Fruit fly (Drosophila melanogaster) whole organism, embryonic: Measurements from ENCODE around the gene Takl2.

Experiments
- CG1024 ChIP-seq: fragments of 200-800 bp; sonication (Bioruptor generic); IDR thresholded peaks from 2 replicates; pipeline ENCODE4 v1.3.6; 2022; ENCODE audit warnings: missing biosample characterization, missing genetic modification characterization
- CG10366 ChIP-seq: fragments of 200-800 bp; sonication (Bioruptor generic); IDR thresholded peaks from 2 replicates; pipeline ENCODE4 v1.3.6; 2022; ENCODE audit warnings: missing biosample characterization, missing genetic modification characterization
- CG11398 ChIP-seq: fragments of 200-800 bp; sonication (Bioruptor generic); optimal IDR thresholded peaks from 2 replicates; lab custom pipeline; 2016; ENCODE audit warnings: missing biosample characterization, missing genetic modification characterization
- CG12219 ChIP-seq: fragments of 200-800 bp; sonication (Bioruptor generic); optimal IDR thresholded peaks from 3 replicates; lab custom pipeline; 2018; ENCODE audit warnings: missing biosample characterization, mild to moderate bottlenecking, missing genetic modification characterization
- CG14441 ChIP-seq: fragments of 200-800 bp; sonication (Bioruptor generic); IDR thresholded peaks from 2 replicates; pipeline ENCODE4 v1.3.6; 2022; ENCODE audit warnings: missing biosample characterization, missing genetic modification characterization
- CG14860 ChIP-seq: fragments of 200-800 bp; sonication (Bioruptor generic); IDR thresholded peaks from 3 replicates; pipeline ENCODE4 v1.3.6; 2022; ENCODE audit warnings: missing biosample characterization, missing genetic modification characterization; ENCODE audit not compliant: partially characterized antibody
- CG1529 ChIP-seq: fragments of 200-800 bp; sonication (Bioruptor generic); optimal IDR thresholded peaks from 3 replicates; lab custom pipeline; 2018; ENCODE audit warnings: missing biosample characterization, missing genetic modification characterization
- CG15601 ChIP-seq: fragments of 200-800 bp; sonication (Bioruptor generic); optimal IDR thresholded peaks from 3 replicates; lab custom pipeline; 2019; ENCODE audit warnings: missing biosample characterization, mild to moderate bottlenecking, missing genetic modification characterization, moderate library complexity
- CG18476 ChIP-seq: fragments of 200-800 bp; sonication (Bioruptor generic); optimal IDR thresholded peaks from 2 replicates; lab custom pipeline; 2016; ENCODE audit warnings: missing biosample characterization, mild to moderate bottlenecking, missing genetic modification characterization
- CG2199 ChIP-seq: fragments of 200-800 bp; sonication (Bioruptor generic); IDR thresholded peaks from 3 replicates; pipeline ENCODE4 v1.3.6; 2022; ENCODE audit warnings: missing biosample characterization, missing genetic modification characterization
- CG32532 ChIP-seq: fragments of 200-800 bp; sonication (Bioruptor generic); IDR thresholded peaks from 2 replicates; pipeline ENCODE4 v1.3.6; 2022; ENCODE audit warnings: missing biosample characterization, missing genetic modification characterization
- CG4707 ChIP-seq: fragments of 200-800 bp; sonication (Bioruptor generic); optimal IDR thresholded peaks from 2 replicates; lab custom pipeline; 2018; ENCODE audit warnings: missing biosample characterization, mild to moderate bottlenecking, missing genetic modification characterization, moderate library complexity
- CG5953 ChIP-seq: fragments of 200-800 bp; sonication (Bioruptor generic); IDR thresholded peaks from 2 replicates; pipeline ENCODE4 v1.3.6; 2022; ENCODE audit warnings: missing biosample characterization, missing genetic modification characterization
- CG7271 ChIP-seq: fragments of 200-800 bp; sonication (Bioruptor generic); optimal IDR thresholded peaks from 2 replicates; lab custom pipeline; 2018; ENCODE audit warnings: missing biosample characterization, mild to moderate bottlenecking, missing genetic modification characterization, moderate library complexity
- CG8359 ChIP-seq: fragments of 200-800 bp; sonication (Bioruptor generic); optimal IDR thresholded peaks from 2 replicates; lab custom pipeline; 2017; ENCODE audit warnings: missing biosample characterization, mild to moderate bottlenecking, missing genetic modification characterization, borderline replicate concordance
- CG8388 ChIP-seq: fragments of 200-800 bp; sonication (Bioruptor generic); optimal IDR thresholded peaks from 2 replicates; lab custom pipeline; 2019; ENCODE audit warnings: missing biosample characterization, mild to moderate bottlenecking, missing genetic modification characterization, moderate library complexity
- CG8478 ChIP-seq: fragments of >200 bp; optimal IDR thresholded peaks from 2 replicates; lab custom pipeline; 2018
- CG9797 ChIP-seq: fragments of 200-800 bp; sonication (Bioruptor generic); optimal IDR thresholded peaks from 3 replicates; lab custom pipeline; 2018; ENCODE audit warnings: missing biosample characterization, mild to moderate bottlenecking, missing genetic modification characterization
- D19B ChIP-seq: fragments of 200-800 bp; sonication (Bioruptor generic); optimal IDR thresholded peaks from 2 replicates; lab custom pipeline; 2017; ENCODE audit warnings: missing biosample characterization, mild to moderate bottlenecking, missing genetic modification characterization
- Dfd ChIP-seq, 2 experiments: fragments of >200 bp; optimal IDR thresholded peaks; 2 replicates each; lab custom pipeline; 2017; ENCODE audit warnings: missing biosample characterization in 2 of 2, missing genetic modification characterization in 2 of 2
- Dref ChIP-seq: fragments of 200-800 bp; sonication (Bioruptor generic); IDR thresholded peaks from 2 replicates; pipeline ENCODE4 v1.3.6; 2022; ENCODE audit warnings: missing biosample characterization, missing genetic modification characterization
- E2f1 ChIP-seq: fragments of 200-800 bp; sonication (Bioruptor generic); IDR thresholded peaks from 2 replicates; pipeline ENCODE4 v1.3.6; 2022; ENCODE audit warnings: missing biosample characterization, missing genetic modification characterization
- Elba2 ChIP-seq: fragments of 200-800 bp; sonication (Bioruptor generic); optimal IDR thresholded peaks from 3 replicates; lab custom pipeline; 2016; ENCODE audit warnings: missing biosample characterization, missing genetic modification characterization
- Fer3 ChIP-seq: fragments of 200-800 bp; sonication (Bioruptor generic); optimal IDR thresholded peaks from 2 replicates; lab custom pipeline; 2018; ENCODE audit warnings: missing biosample characterization, mild to moderate bottlenecking, missing genetic modification characterization, moderate library complexity
- HLHmδ ChIP-seq: fragments of 200-800 bp; sonication (Bioruptor generic); optimal IDR thresholded peaks from 2 replicates; lab custom pipeline; 2018; ENCODE audit warnings: missing biosample characterization, mild to moderate bottlenecking, missing genetic modification characterization, moderate library complexity
- Hmx ChIP-seq: fragments of 200-800 bp; sonication (Bioruptor generic); optimal IDR thresholded peaks from 2 replicates; lab custom pipeline; 2016; ENCODE audit warnings: missing biosample characterization, missing genetic modification characterization
- Myb ChIP-seq: fragments of 200-800 bp; sonication (Bioruptor generic); optimal IDR thresholded peaks from 2 replicates; lab custom pipeline; 2016; ENCODE audit warnings: missing biosample characterization, missing genetic modification characterization
- Opbp ChIP-seq: fragments of 200-800 bp; sonication (Bioruptor generic); IDR thresholded peaks from 3 replicates; pipeline ENCODE4 v1.3.6; 2022; ENCODE audit warnings: missing biosample characterization, missing genetic modification characterization; ENCODE audit not compliant: partially characterized antibody
- Pdp1 ChIP-seq, 2 experiments: fragments of 200-800 bp; sonication (Bioruptor generic); optimal IDR thresholded peaks; 3 replicates each; lab custom pipeline; 2016; ENCODE audit warnings: missing biosample characterization in 2 of 2, missing genetic modification characterization in 2 of 2, mild to moderate bottlenecking in 1 of 2, moderate library complexity in 1 of 2
- Sox102F ChIP-seq: fragments of 200-800 bp; sonication (Bioruptor generic); optimal IDR thresholded peaks from 2 replicates; lab custom pipeline; 2018; ENCODE audit warnings: missing biosample characterization, mild to moderate bottlenecking, missing genetic modification characterization, moderate library complexity
- Ssrp ChIP-seq: fragments of 200-800 bp; sonication (Bioruptor generic); optimal IDR thresholded peaks from 2 replicates; lab custom pipeline; 2018; ENCODE audit warnings: missing biosample characterization, mild to moderate bottlenecking, missing genetic modification characterization, moderate library complexity
- Vsx1 ChIP-seq: fragments of 200-800 bp; sonication (Bioruptor generic); optimal IDR thresholded peaks from 2 replicates; lab custom pipeline; 2017; ENCODE audit warnings: missing biosample characterization, mild to moderate bottlenecking, missing genetic modification characterization, missing genetic modification reagents
- abd-A ChIP-seq: fragments of 200-800 bp; sonication (Bioruptor generic); optimal IDR thresholded peaks from 3 replicates; lab custom pipeline; 2019; ENCODE audit warnings: missing biosample characterization, mild to moderate bottlenecking, missing genetic modification characterization, moderate library complexity
- bigmax ChIP-seq: fragments of 200-800 bp; sonication (Bioruptor generic); optimal IDR thresholded peaks from 2 replicates; lab custom pipeline; 2018; ENCODE audit warnings: missing biosample characterization, mild to moderate bottlenecking, missing genetic modification characterization
- bowl ChIP-seq: fragments of 200-800 bp; sonication (Bioruptor generic); IDR thresholded peaks from 2 replicates; pipeline ENCODE4 v1.3.6; 2022; ENCODE audit warnings: missing biosample characterization, missing genetic modification characterization
- caup ChIP-seq: fragments of 200-800 bp; sonication (Bioruptor generic); optimal IDR thresholded peaks from 3 replicates; lab custom pipeline; 2017; ENCODE audit warnings: missing biosample characterization, mild to moderate bottlenecking, missing genetic modification characterization, moderate library complexity; ENCODE audit not compliant: severe bottlenecking
- chinmo ChIP-seq: fragments of 200-800 bp; sonication (Bioruptor generic); IDR thresholded peaks from 4 replicates; pipeline ENCODE4 v1.3.6; 2022; ENCODE audit warnings: missing biosample characterization, missing genetic modification characterization; ENCODE audit not compliant: partially characterized antibody
- crol ChIP-seq: fragments of 200-800 bp; sonication (Bioruptor generic); IDR thresholded peaks from 2 replicates; pipeline ENCODE4 v1.3.6; 2022; ENCODE audit warnings: missing biosample characterization, missing genetic modification characterization
- crp ChIP-seq, 2 experiments: fragments of 200-800 bp; sonication (Bioruptor generic); optimal IDR thresholded peaks; 2 replicates in 1 of 2; 3 replicates in 1 of 2; lab custom pipeline; 2017; ENCODE audit warnings: missing biosample characterization in 2 of 2, missing genetic modification characterization in 2 of 2, mild to moderate bottlenecking in 1 of 2, moderate library complexity in 1 of 2
- dmrt99B ChIP-seq: fragments of 200-800 bp; sonication (Bioruptor generic); optimal IDR thresholded peaks from 2 replicates; lab custom pipeline; 2018; ENCODE audit warnings: missing biosample characterization, mild to moderate bottlenecking, missing genetic modification characterization, moderate library complexity
- ftz-f1 ChIP-seq: fragments of 200-800 bp; sonication (Bioruptor generic); optimal IDR thresholded peaks from 2 replicates; lab custom pipeline; 2016; ENCODE audit warnings: missing biosample characterization, missing genetic modification characterization
- kni ChIP-seq: fragments of 200-800 bp; sonication (Bioruptor generic); optimal IDR thresholded peaks from 3 replicates; lab custom pipeline; 2017; ENCODE audit warnings: mild to moderate bottlenecking, missing biosample characterization, missing genetic modification reagents, missing genetic modification characterization
- p53 ChIP-seq: fragments of 200-800 bp; sonication (Bioruptor generic); optimal IDR thresholded peaks from 2 replicates; lab custom pipeline; 2016; ENCODE audit warnings: missing biosample characterization, missing genetic modification characterization
- ranshi ChIP-seq: fragments of 200-800 bp; sonication (Bioruptor generic); IDR thresholded peaks from 2 replicates; pipeline ENCODE4 v1.3.6; 2022; ENCODE audit warnings: missing biosample characterization, missing genetic modification characterization
- row ChIP-seq: fragments of 200-800 bp; sonication (Bioruptor generic); IDR thresholded peaks from 3 replicates; pipeline ENCODE4 v1.3.6; 2022; ENCODE audit warnings: missing biosample characterization, missing genetic modification characterization
- sd ChIP-seq: fragments of 200-800 bp; sonication (Bioruptor generic); optimal IDR thresholded peaks from 3 replicates; lab custom pipeline; 2018; ENCODE audit warnings: missing biosample characterization, mild to moderate bottlenecking, missing genetic modification characterization, moderate library complexity
- shn ChIP-seq: fragments of 200-800 bp; sonication (Bioruptor generic); optimal IDR thresholded peaks from 3 replicates; lab custom pipeline; 2016; ENCODE audit warnings: missing biosample characterization, missing genetic modification characterization
- ttk ChIP-seq: fragments of 200-800 bp; sonication (Bioruptor generic); IDR thresholded peaks from 2 replicates; pipeline ENCODE4 v2.1.2; 2022; ENCODE audit warnings: missing biosample characterization, missing genetic modification characterization
- tx ChIP-seq: fragments of 200-800 bp; sonication (Bioruptor generic); optimal IDR thresholded peaks from 2 replicates; lab custom pipeline; 2016; ENCODE audit warnings: missing biosample characterization, missing genetic modification characterization
- unc-4 ChIP-seq: fragments of 200-800 bp; sonication (Bioruptor generic); IDR thresholded peaks from 2 replicates; pipeline ENCODE4 v1.3.6; 2022; ENCODE audit warnings: missing biosample characterization, missing genetic modification characterization; ENCODE audit not compliant: partially characterized antibody
- vvl ChIP-seq: fragments of 200-800 bp; sonication (Bioruptor generic); IDR thresholded peaks from 2 replicates; pipeline ENCODE4 v1.3.6; 2022; ENCODE audit warnings: missing biosample characterization, missing genetic modification characterization

Gene Takl2

DNA sequence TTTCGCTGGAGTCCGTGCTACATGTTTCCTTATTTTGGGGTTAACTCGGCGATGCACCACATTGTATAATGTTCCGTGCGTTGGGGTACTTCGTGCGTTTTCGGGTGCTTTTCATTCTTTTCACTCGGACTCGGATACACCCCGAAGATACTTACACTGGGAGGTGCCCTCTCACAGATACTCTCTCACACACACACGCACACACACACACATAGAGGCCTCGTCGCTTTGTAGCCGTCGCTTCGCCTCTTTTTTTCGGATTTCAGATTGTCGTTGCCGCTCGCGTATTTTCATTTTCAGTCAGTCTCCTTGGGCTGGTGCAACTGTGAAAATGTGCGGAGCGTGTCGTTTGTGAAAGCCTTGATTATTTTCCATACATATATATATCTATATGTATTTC, 47.8 kb upstream of the Takl2 start (continued):
- TF ChIP-seq Hmx (GFP tag; lab: Kevin White, UChicago) (no peak), unc-4 (no peak), CG14441 (GFP tag; lab: Robert Waterston, UW) (no peak), bigmax (GFP tag; lab: Kevin White, UChicago) (peak; percentile 43), bowl (GFP tag; lab: Robert Waterston, UW) (peak; percentile 58; the same call in 1 of the 2 replicates), ftz-f1 (GFP tag; lab: Kevin White, UChicago) (peak; percentile 53), Dfd (GFP tag; optimal IDR thresholded peaks at IDR 0.05; lab: Kevin White, UChicago) (no peak), row (GFP tag; lab: Robert Waterston, UW) (no peak; the same call in 2 of the 3 replicates), Myb (GFP tag; lab: Kevin White, UChicago) (no peak), CG11398 (GFP tag; lab: Kevin White, UChicago) (no peak), CG1529 (GFP tag; lab: Kevin White, UChicago) (no peak), CG15601 (tag; lab: Kevin White, UChicago) (no peak), tx (GFP tag; lab: Kevin White, UChicago) (no peak), Opbp (GFP tag; lab: Robert Waterston, UW) (no peak), Dref (no peak), dmrt99B (tag; lab: Kevin White, UChicago) (no peak), E2f1 (GFP tag; lab: Robert Waterston, UW) (no peak), CG4707 (GFP tag; lab: Kevin White, UChicago) (no peak), Sox102F (no peak), Elba2 (no peak), CG9797 (GFP tag; lab: Kevin White, UChicago) (no peak), CG7271 (no peak), ttk (GFP tag; lab: Robert Waterston, UW) (no peak), Vsx1 (no peak), CG8359 (no peak), CG1024 (GFP tag; lab: Robert Waterston, UW) (no peak), ranshi (GFP tag; lab: Robert Waterston, UW) (no peak), abd-A (tag; lab: Kevin White, UChicago) (no peak), CG8478 (lab: Kevin White, UChicago) (no peak), CG8388 (no peak), Fer3 (no peak), CG12219 (GFP tag; lab: Kevin White, UChicago) (peak; percentile 28), CG5953 (no peak), CG14860 (GFP tag; lab: Robert Waterston, UW) (no peak)

DNA sequence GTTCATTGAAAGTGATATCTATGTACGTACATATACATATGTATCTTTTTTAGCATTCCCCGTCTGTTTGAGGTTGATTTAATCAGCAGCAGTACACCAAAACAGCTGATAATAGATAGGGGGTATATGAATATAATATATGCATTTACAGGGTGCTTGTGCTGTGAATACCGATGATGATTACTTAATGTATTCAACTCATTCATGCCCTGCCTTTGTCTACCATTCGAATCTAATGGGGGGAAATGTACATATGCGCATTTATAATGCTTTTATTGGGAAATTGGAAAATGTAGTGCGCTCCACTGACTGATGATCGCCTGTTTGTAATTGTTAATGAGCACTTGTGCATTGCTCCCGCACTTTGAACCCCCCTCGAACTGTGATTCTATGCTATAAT, 46.5 kb upstream of the Takl2 start:
- TF ChIP-seq vvl (peak; percentile 95), kni (GFP tag; lab: Kevin White, UChicago) (peak; percentile 89), HLHmδ (GFP tag; lab: Kevin White, UChicago) (peak; percentile 34), crol (GFP tag; lab: Robert Waterston, UW) (0 out of 2 replicates have a peak, but pooled peaks have one; percentile 22), CG32532 (GFP tag; lab: Robert Waterston, UW) (0 out of 2 replicates have a peak, but pooled peaks have one; percentile 28), caup (peak; percentile 24), Ssrp (no peak), ftz-f1 (GFP tag; lab: Kevin White, UChicago) (no peak), p53 (GFP tag; lab: Kevin White, UChicago) (no peak), shn (GFP tag; lab: Kevin White, UChicago) (no peak), sd (tag; lab: Kevin White, UChicago) (peak; percentile 33), D19B (GFP tag; lab: Kevin White, UChicago) (peak; percentile 5), Pdp1 (GFP tag; optimal IDR thresholded peaks at IDR 0.05; lab: Kevin White, UChicago) (peak in 1 of 2 experiments; percentile 31), CG2199 (GFP tag; lab: Robert Waterston, UW) (0 out of 3 replicates have a peak, but pooled peaks have one; percentile 26), CG18476 (GFP tag; lab: Kevin White, UChicago) (no peak), crp (GFP tag; optimal IDR thresholded peaks at IDR 0.05; lab: Kevin White, UChicago) (peak in 1 of 2 experiments; percentile 12), CG10366 (GFP tag; lab: Robert Waterston, UW) (peak; percentile 35; the same call in 1 of the 2 replicates), chinmo (GFP tag; lab: Robert Waterston, UW) (0 out of 4 replicates have a peak, but pooled peaks have one; percentile 41)
